Fruit fly (Drosophila melanogaster) whole organism, embryonic: ENCODE data around the gene Spase12.

Experiments used
- ATbp ChIP-seq: fragments of 200-800 bp; sonication (Bioruptor generic); optimal IDR thresholded peaks from 2 replicates; lab custom pipeline; 2017; ENCODE audit warnings: missing biosample characterization, mild to moderate bottlenecking, missing genetic modification characterization, missing genetic modification reagents
- Antp ChIP-seq: fragments of 200-800 bp; sonication (Bioruptor generic); optimal IDR thresholded peaks from 3 replicates; lab custom pipeline; 2016; ENCODE audit warnings: missing biosample characterization, missing genetic modification characterization
- CG10543 ChIP-seq: fragments of 200-800 bp; sonication (Bioruptor generic); optimal IDR thresholded peaks from 3 replicates; lab custom pipeline; 2017; ENCODE audit warnings: missing biosample characterization, mild to moderate bottlenecking, missing genetic modification characterization, moderate library complexity
- CG10979 ChIP-seq: fragments of 200-800 bp; sonication (Bioruptor generic); optimal IDR thresholded peaks from 2 replicates; lab custom pipeline; 2018; ENCODE audit warnings: missing biosample characterization, mild to moderate bottlenecking, missing genetic modification characterization, moderate library complexity
- CG11398 ChIP-seq: fragments of 200-800 bp; sonication (Bioruptor generic); optimal IDR thresholded peaks from 2 replicates; lab custom pipeline; 2016; ENCODE audit warnings: missing biosample characterization, missing genetic modification characterization
- CG11696 ChIP-seq: fragments of 200-800 bp; sonication (Bioruptor generic); IDR thresholded peaks from 2 replicates; pipeline ENCODE4 v1.3.6; 2022; ENCODE audit warnings: missing biosample characterization, missing genetic modification characterization
- CG12219 ChIP-seq: fragments of 200-800 bp; sonication (Bioruptor generic); optimal IDR thresholded peaks from 3 replicates; lab custom pipeline; 2018; ENCODE audit warnings: missing biosample characterization, mild to moderate bottlenecking, missing genetic modification characterization
- CG12659 ChIP-seq: fragments of 200-800 bp; sonication (Bioruptor generic); optimal IDR thresholded peaks from 3 replicates; lab custom pipeline; 2017; ENCODE audit warnings: mild to moderate bottlenecking, missing biosample characterization, missing genetic modification reagents, missing genetic modification characterization
- CG16813 ChIP-seq: fragments of 200-800 bp; sonication (Bioruptor generic); IDR thresholded peaks from 3 replicates; pipeline ENCODE4 v1.3.6; 2022; ENCODE audit warnings: missing biosample characterization, missing genetic modification characterization; ENCODE audit not compliant: partially characterized antibody
- CG16815 ChIP-seq: fragments of 200-800 bp; sonication (Bioruptor generic); optimal IDR thresholded peaks from 3 replicates; lab custom pipeline; 2017; ENCODE audit warnings: missing biosample characterization, mild to moderate bottlenecking, missing genetic modification characterization
- CG17568 ChIP-seq: fragments of 200-800 bp; sonication (Bioruptor generic); optimal IDR thresholded peaks from 2 replicates; lab custom pipeline; 2018; ENCODE audit warnings: missing biosample characterization, mild to moderate bottlenecking, missing genetic modification characterization, moderate library complexity
- CG2678 ChIP-seq: fragments of 200-800 bp; sonication (Bioruptor generic); optimal IDR thresholded peaks from 3 replicates; lab custom pipeline; 2019; ENCODE audit warnings: missing biosample characterization, mild to moderate bottlenecking, missing genetic modification characterization, moderate library complexity
- CG30431 ChIP-seq: fragments of 200-800 bp; sonication (Bioruptor generic); optimal IDR thresholded peaks from 2 replicates; lab custom pipeline; 2017; ENCODE audit warnings: missing biosample characterization, missing genetic modification characterization
- CG3163 ChIP-seq: fragments of 200-800 bp; sonication (Bioruptor generic); optimal IDR thresholded peaks from 3 replicates; lab custom pipeline; 2016; ENCODE audit warnings: missing biosample characterization, missing genetic modification characterization
- CG34224 ChIP-seq: fragments of 200-800 bp; sonication (Bioruptor generic); IDR thresholded peaks from 3 replicates; pipeline ENCODE4 v1.3.6; 2022; ENCODE audit warnings: missing biosample characterization, missing genetic modification characterization; ENCODE audit not compliant: partially characterized antibody
- CG3726 ChIP-seq: fragments of 200-800 bp; sonication (Bioruptor generic); IDR thresholded peaks from 3 replicates; pipeline ENCODE4, ENCODE4 v1.3.6; 2022; ENCODE audit warnings: missing biosample characterization, missing genetic modification characterization
- CG4617 ChIP-seq: fragments of 200-800 bp; sonication (Bioruptor generic); optimal IDR thresholded peaks from 3 replicates; lab custom pipeline; 2016; ENCODE audit warnings: missing biosample characterization, missing genetic modification characterization, borderline replicate concordance
- CG5245 ChIP-seq: fragments of 200-800 bp; sonication (Bioruptor generic); optimal IDR thresholded peaks from 3 replicates; lab custom pipeline; 2016; ENCODE audit warnings: missing biosample characterization, missing genetic modification characterization
- CG6765 ChIP-seq: fragments of 200-800 bp; sonication (Bioruptor generic); optimal IDR thresholded peaks from 3 replicates; lab custom pipeline; 2017; ENCODE audit warnings: missing biosample characterization, mild to moderate bottlenecking, missing genetic modification characterization
- CG7271 ChIP-seq: fragments of 200-800 bp; sonication (Bioruptor generic); optimal IDR thresholded peaks from 2 replicates; lab custom pipeline; 2018; ENCODE audit warnings: missing biosample characterization, mild to moderate bottlenecking, missing genetic modification characterization, moderate library complexity
- CG7786 ChIP-seq: fragments of 200-800 bp; sonication (Bioruptor generic); optimal IDR thresholded peaks from 2 replicates; lab custom pipeline; 2016; ENCODE audit warnings: missing biosample characterization, missing genetic modification characterization
- CG8944 ChIP-seq: fragments of 200-800 bp; sonication (Bioruptor generic); optimal IDR thresholded peaks from 3 replicates; lab custom pipeline; 2016; ENCODE audit warnings: missing biosample characterization, missing genetic modification characterization
- CG9797 ChIP-seq: fragments of 200-800 bp; sonication (Bioruptor generic); optimal IDR thresholded peaks from 3 replicates; lab custom pipeline; 2018; ENCODE audit warnings: missing biosample characterization, mild to moderate bottlenecking, missing genetic modification characterization
- Chrac-16 ChIP-seq: fragments of 200-800 bp; sonication (Bioruptor generic); optimal IDR thresholded peaks from 3 replicates; lab custom pipeline; 2016; ENCODE audit warnings: missing biosample characterization, missing genetic modification characterization
- CrebB ChIP-seq: fragments of 200-800 bp; sonication (Bioruptor generic); optimal IDR thresholded peaks from 3 replicates; lab custom pipeline; 2018; ENCODE audit warnings: missing biosample characterization, mild to moderate bottlenecking, missing genetic modification characterization
- D ChIP-seq, 2 experiments: fragments of 200-800 bp in 1 of 2; fragments of >200 bp in 1 of 2; sonication (Bioruptor generic) in 1 of 2; optimal IDR thresholded peaks; 2 replicates in 1 of 2; 3 replicates in 1 of 2; lab custom pipeline; 2017; ENCODE audit warnings: mild to moderate bottlenecking in 1 of 2, missing biosample characterization in 1 of 2, missing genetic modification characterization in 1 of 2, missing genetic modification reagents in 1 of 2
- E2f2 ChIP-seq: fragments of 200-800 bp; sonication (Bioruptor generic); IDR thresholded peaks from 2 replicates; pipeline ENCODE4 v1.3.6; 2022; ENCODE audit warnings: missing biosample characterization, missing genetic modification characterization
- GATAe ChIP-seq: fragments of 200-800 bp; sonication (Bioruptor generic); conservative IDR thresholded peaks from 2 replicates; pipeline ENCODE4 v1.3.6; 2022; ENCODE audit warnings: missing biosample characterization, missing genetic modification characterization
- HLHmδ ChIP-seq: fragments of 200-800 bp; sonication (Bioruptor generic); optimal IDR thresholded peaks from 2 replicates; lab custom pipeline; 2018; ENCODE audit warnings: missing biosample characterization, mild to moderate bottlenecking, missing genetic modification characterization, moderate library complexity
- HmgD ChIP-seq: fragments of 200-800 bp; sonication (Bioruptor generic); optimal IDR thresholded peaks from 3 replicates; lab custom pipeline; 2016; ENCODE audit warnings: missing biosample characterization, missing genetic modification characterization
- Lhr ChIP-seq: fragments of 200-800 bp; sonication (Bioruptor generic); optimal IDR thresholded peaks from 3 replicates; lab custom pipeline; 2017; ENCODE audit warnings: mild to moderate bottlenecking, missing biosample characterization, missing genetic modification reagents, missing genetic modification characterization
- Neu2 ChIP-seq: fragments of 200-800 bp; sonication (Bioruptor generic); optimal IDR thresholded peaks from 3 replicates; lab custom pipeline; 2016; ENCODE audit warnings: missing biosample characterization, missing genetic modification characterization, borderline replicate concordance
- Nf-YC ChIP-seq: fragments of 200-800 bp; optimal IDR thresholded peaks from 3 replicates; lab custom pipeline; 2019; ENCODE audit warnings: missing biosample characterization, mild to moderate bottlenecking, missing genetic modification characterization, moderate library complexity
- Oli ChIP-seq: fragments of 200-800 bp; sonication (Bioruptor generic); optimal IDR thresholded peaks from 2 replicates; lab custom pipeline; 2018; ENCODE audit warnings: missing biosample characterization, mild to moderate bottlenecking, missing genetic modification characterization, moderate library complexity
- Sry-δ ChIP-seq: fragments of 200-800 bp; sonication (Bioruptor generic); optimal IDR thresholded peaks from 2 replicates; lab custom pipeline; 2016; ENCODE audit warnings: missing biosample characterization, missing genetic modification characterization
- ab ChIP-seq: fragments of 200-800 bp; sonication (Bioruptor generic); optimal IDR thresholded peaks from 2 replicates; lab custom pipeline; 2016; ENCODE audit warnings: missing biosample characterization, missing genetic modification characterization
- bbx ChIP-seq: fragments of 200-800 bp; sonication (Bioruptor generic); IDR thresholded peaks from 2 replicates; pipeline ENCODE4 v1.3.6; 2022; ENCODE audit warnings: missing biosample characterization, missing genetic modification characterization; ENCODE audit not compliant: partially characterized antibody
- bowl ChIP-seq: fragments of 200-800 bp; sonication (Bioruptor generic); IDR thresholded peaks from 2 replicates; pipeline ENCODE4 v1.3.6; 2022; ENCODE audit warnings: missing biosample characterization, missing genetic modification characterization
- bsh ChIP-seq, 2 experiments: fragments of 200-800 bp; sonication (Bioruptor generic); optimal IDR thresholded peaks; 2 replicates each; lab custom pipeline; 2017 to 2018; ENCODE audit warnings: mild to moderate bottlenecking in 2 of 2, missing biosample characterization in 2 of 2, missing genetic modification characterization in 2 of 2, moderate library complexity in 1 of 2
- eve ChIP-seq, 2 experiments: fragments of >200 bp; optimal IDR thresholded peaks; 2 replicates each; lab custom pipeline; 2017; ENCODE audit warnings: missing biosample characterization in 2 of 2, missing genetic modification characterization in 2 of 2
- ftz-f1 ChIP-seq: fragments of 200-800 bp; sonication (Bioruptor generic); optimal IDR thresholded peaks from 2 replicates; lab custom pipeline; 2016; ENCODE audit warnings: missing biosample characterization, missing genetic modification characterization
- gce ChIP-seq: fragments of 200-800 bp; sonication (Bioruptor generic); IDR thresholded peaks from 3 replicates; pipeline ENCODE4 v1.3.6; 2022; ENCODE audit warnings: missing biosample characterization, missing genetic modification characterization
- ind ChIP-seq: fragments of 200-800 bp; sonication (Bioruptor generic); optimal IDR thresholded peaks from 3 replicates; lab custom pipeline; 2016; ENCODE audit warnings: missing biosample characterization, missing genetic modification characterization
- jing ChIP-seq: fragments of 200-800 bp; sonication (Bioruptor generic); optimal IDR thresholded peaks from 2 replicates; lab custom pipeline; 2018; ENCODE audit warnings: missing biosample characterization, mild to moderate bottlenecking, missing genetic modification characterization
- kah ChIP-seq: fragments of 200-800 bp; sonication (Bioruptor generic); optimal IDR thresholded peaks from 2 replicates; lab custom pipeline; 2018; ENCODE audit warnings: missing biosample characterization, mild to moderate bottlenecking, missing genetic modification characterization
- maf-S ChIP-seq: fragments of 200-800 bp; sonication (Bioruptor generic); optimal IDR thresholded peaks from 2 replicates; lab custom pipeline; 2016; ENCODE audit warnings: missing biosample characterization, missing genetic modification characterization
- nerfin-1 ChIP-seq: fragments of 200-800 bp; sonication (Bioruptor generic); optimal IDR thresholded peaks from 3 replicates; lab custom pipeline; 2019; ENCODE audit warnings: missing biosample characterization, mild to moderate bottlenecking, missing genetic modification characterization, moderate library complexity
- pzg ChIP-seq: fragments of 200-800 bp; sonication (Bioruptor generic); optimal IDR thresholded peaks from 3 replicates; lab custom pipeline; 2018; ENCODE audit warnings: missing biosample characterization, mild to moderate bottlenecking, missing genetic modification characterization, moderate library complexity
- sna ChIP-seq: fragments of 200-800 bp; sonication (Bioruptor generic); IDR thresholded peaks from 2 replicates; pipeline ENCODE4 v1.3.6; 2022; ENCODE audit warnings: missing biosample characterization, missing genetic modification characterization; ENCODE audit not compliant: partially characterized antibody
- tna ChIP-seq: fragments of 200-800 bp; sonication (Bioruptor generic); IDR thresholded peaks from 2 replicates; pipeline ENCODE4 v1.3.6; 2022; ENCODE audit warnings: missing biosample characterization, missing genetic modification characterization; ENCODE audit not compliant: partially characterized antibody

Gene Spase12

dm6 chr3R:29490912-29491311, at the start of gene Spase12 (continued):
- TF ChIP-seq CG12659 (no peak), Nf-YC (tag; lab: Kevin White, UChicago) (no peak), CG5245 (GFP tag; lab: Kevin White, UChicago) (no peak), CG16815 (GFP tag; lab: Kevin White, UChicago) (no peak), CG16813 (GFP tag; lab: Robert Waterston, UW) (no peak), CG12219 (GFP tag; lab: Kevin White, UChicago) (no peak), kah (GFP tag; lab: Kevin White, UChicago) (no peak), CG2678 (tag; lab: Kevin White, UChicago) (no peak), ab (GFP tag; lab: Kevin White, UChicago) (no peak), Chrac-16 (GFP tag; lab: Kevin White, UChicago) (no peak), nerfin-1 (tag; lab: Kevin White, UChicago) (peak; percentile 15), maf-S (GFP tag; lab: Kevin White, UChicago) (no peak), CG7271 (tag; lab: Kevin White, UChicago) (no peak), CG34224 (GFP tag; lab: Robert Waterston, UW) (0 out of 3 replicates have a peak, but pooled peaks have one; percentile 26), Lhr (no peak), GATAe (GFP tag; lab: Robert Waterston, UW) (no peak), CG17568 (GFP tag; lab: Kevin White, UChicago) (no peak), tna (GFP tag; lab: Robert Waterston, UW) (0 out of 2 replicates have a peak, but pooled peaks have one; percentile 22), HLHmδ (no peak), gce (no peak), bbx (no peak), pzg (peak; percentile 71), CG4617 (GFP tag; lab: Kevin White, UChicago) (peak; percentile 5), CG6765 (no peak), CG3163 (no peak), Sry-δ (GFP tag; lab: Kevin White, UChicago) (no peak), ATbp (GFP tag; lab: Kevin White, UChicago) (no peak), HmgD (GFP tag; lab: Kevin White, UChicago) (no peak), CG30431 (no peak), Oli (tag; lab: Kevin White, UChicago) (no peak), D (optimal IDR thresholded peaks at IDR 0.05; lab: Kevin White, UChicago) (no peak), D (GFP tag; optimal IDR thresholded peaks at IDR 0.05; lab: Kevin White, UChicago) (no peak), Neu2 (GFP tag; lab: Kevin White, UChicago) (no peak), CG10543 (GFP tag; lab: Kevin White, UChicago) (no peak), CG8944 (GFP tag; lab: Kevin White, UChicago) (no peak), Antp (GFP tag; lab: Kevin White, UChicago) (no peak), CG7786 (GFP tag; lab: Kevin White, UChicago) (no peak), jing (GFP tag; lab: Kevin White, UChicago) (no peak), ind (no peak), CG3726 (GFP tag; lab: Robert Waterston, UW) (no peak), bowl (GFP tag; lab: Robert Waterston, UW) (no peak), CG9797 (GFP tag; lab: Kevin White, UChicago) (peak; percentile 87), ftz-f1 (GFP tag; lab: Kevin White, UChicago) (no peak), CrebB (tag; lab: Kevin White, UChicago) (no peak), eve (GFP tag; optimal IDR thresholded peaks at IDR 0.05; lab: Kevin White, UChicago) (no peak), E2f2 (GFP tag; lab: Robert Waterston, UW) (peak; percentile 80), CG11696 (GFP tag; lab: Robert Waterston, UW) (no peak), sna (GFP tag; lab: Robert Waterston, UW) (0 out of 2 replicates have a peak, but pooled peaks have one; percentile 19), bsh (GFP tag; optimal IDR thresholded peaks at IDR 0.05; lab: Kevin White, UChicago) (no peak), CG10979 (no peak), CG11398 (GFP tag; lab: Kevin White, UChicago) (no peak)
